Worm (Caenorhabditis elegans): Measurements from ENCODE around the gene ZC250.4.

DNA sequence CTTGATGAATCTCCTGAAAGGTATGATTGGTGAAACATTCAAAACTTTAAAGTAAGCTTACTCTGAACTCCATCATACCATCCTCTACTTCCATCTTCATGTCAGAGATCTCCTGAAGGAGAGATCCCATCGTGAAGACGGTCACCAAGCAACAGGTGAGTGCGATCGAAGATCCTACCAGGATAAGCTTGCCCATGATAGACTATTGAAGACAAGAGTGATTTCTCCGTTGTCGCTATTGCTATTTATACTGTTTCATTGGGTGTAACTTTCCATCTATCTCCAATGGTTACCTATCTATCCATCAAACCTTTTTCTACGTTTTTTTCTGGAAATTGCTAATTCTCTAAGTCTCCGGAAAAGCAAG lies 23.7 kb upstream of the ZC250.4 start, which contains the start of gene col-140:
- TF ChIP-seq pha-4 (tag; optimal IDR thresholded peaks at IDR 0.05) (no peak), unc-39 (tag; optimal IDR thresholded peaks at IDR 0.05) (no peak), ztf-11 (tag; optimal IDR thresholded peaks at IDR 0.05) (no peak)

Measured in whole organism, mixed stage, embryonic.